Fruit fly (Drosophila melanogaster) whole organism, embryonic: ENCODE results near the gene sll.
A peak's percentile ranks its signal among the peaks of the same experiment; 100 is the strongest.

Experiments used
- CG11504 ChIP-seq: fragments of 200-800 bp; sonication (Bioruptor generic); optimal IDR thresholded peaks from 3 replicates; lab custom pipeline; 2019; ENCODE audit warnings: missing biosample characterization, mild to moderate bottlenecking, missing genetic modification characterization, moderate library complexity
- CG1233 ChIP-seq: fragments of 200-800 bp; sonication (Bioruptor generic); optimal IDR thresholded peaks from 4 replicates; lab custom pipeline; 2018; ENCODE audit warnings: missing biosample characterization, mild to moderate bottlenecking, missing genetic modification characterization
- CG13287 ChIP-seq: fragments of 200-800 bp; sonication (Bioruptor generic); IDR thresholded peaks from 2 replicates; pipeline ENCODE4 v1.3.6; 2022; ENCODE audit warnings: missing biosample characterization, missing genetic modification characterization; ENCODE audit not compliant: partially characterized antibody
- CG14860 ChIP-seq: fragments of 200-800 bp; sonication (Bioruptor generic); IDR thresholded peaks from 3 replicates; pipeline ENCODE4 v1.3.6; 2022; ENCODE audit warnings: missing biosample characterization, missing genetic modification characterization; ENCODE audit not compliant: partially characterized antibody
- CG15011 ChIP-seq: fragments of 200-800 bp; sonication (Bioruptor generic); optimal IDR thresholded peaks from 3 replicates; lab custom pipeline; 2018; ENCODE audit warnings: missing biosample characterization, mild to moderate bottlenecking, missing genetic modification characterization
- CG1529 ChIP-seq: fragments of 200-800 bp; sonication (Bioruptor generic); optimal IDR thresholded peaks from 3 replicates; lab custom pipeline; 2018; ENCODE audit warnings: missing biosample characterization, missing genetic modification characterization
- CG15479 ChIP-seq: fragments of 200-800 bp; sonication (Bioruptor generic); optimal IDR thresholded peaks from 3 replicates; lab custom pipeline; 2019; ENCODE audit warnings: missing biosample characterization, mild to moderate bottlenecking, missing genetic modification characterization, moderate library complexity
- CG18011 ChIP-seq: fragments of 200-800 bp; sonication (Bioruptor generic); optimal IDR thresholded peaks from 2 replicates; lab custom pipeline; 2017; ENCODE audit warnings: missing biosample characterization, missing genetic modification characterization, mild to moderate bottlenecking, moderate library complexity, missing genotype
- CG1832 ChIP-seq: fragments of 200-800 bp; sonication (Bioruptor generic); optimal IDR thresholded peaks from 2 replicates; lab custom pipeline; 2017; ENCODE audit warnings: missing biosample characterization, mild to moderate bottlenecking, missing genetic modification characterization, inconsistent platforms
- CG18476 ChIP-seq: fragments of 200-800 bp; sonication (Bioruptor generic); optimal IDR thresholded peaks from 2 replicates; lab custom pipeline; 2016; ENCODE audit warnings: missing biosample characterization, mild to moderate bottlenecking, missing genetic modification characterization
- CG2120 ChIP-seq: fragments of 200-800 bp; sonication (Bioruptor generic); optimal IDR thresholded peaks from 3 replicates; lab custom pipeline; 2016; ENCODE audit warnings: missing biosample characterization, missing genetic modification characterization
- CG31388 ChIP-seq: fragments of 200-800 bp; sonication (Bioruptor generic); optimal IDR thresholded peaks from 2 replicates; lab custom pipeline; 2016; ENCODE audit warnings: missing biosample characterization, missing genetic modification characterization
- CG32772 ChIP-seq: fragments of 200-800 bp; sonication (Bioruptor generic); IDR thresholded peaks from 2 replicates; pipeline ENCODE4 v1.3.6; 2022; ENCODE audit warnings: missing biosample characterization, missing genetic modification characterization
- CG33213 ChIP-seq: fragments of 200-800 bp; sonication (Bioruptor generic); optimal IDR thresholded peaks from 3 replicates; lab custom pipeline; 2016; ENCODE audit warnings: missing biosample characterization, missing genetic modification characterization
- CG7271 ChIP-seq: fragments of 200-800 bp; sonication (Bioruptor generic); optimal IDR thresholded peaks from 2 replicates; lab custom pipeline; 2018; ENCODE audit warnings: missing biosample characterization, mild to moderate bottlenecking, missing genetic modification characterization, moderate library complexity
- CG7987 ChIP-seq: fragments of 200-800 bp; sonication (Bioruptor generic); optimal IDR thresholded peaks from 2 replicates; lab custom pipeline; 2018; ENCODE audit warnings: missing biosample characterization, mild to moderate bottlenecking, missing genetic modification characterization, moderate library complexity
- CG8944 ChIP-seq: fragments of 200-800 bp; sonication (Bioruptor generic); optimal IDR thresholded peaks from 3 replicates; lab custom pipeline; 2016; ENCODE audit warnings: missing biosample characterization, missing genetic modification characterization
- CG9932 ChIP-seq: fragments of 200-800 bp; sonication (Bioruptor generic); IDR thresholded peaks from 2 replicates; pipeline ENCODE4 v1.3.6; 2022; ENCODE audit warnings: missing biosample characterization, missing genetic modification characterization
- Dip2 ChIP-seq: fragments of 200-800 bp; sonication (Bioruptor generic); IDR thresholded peaks from 2 replicates; pipeline ENCODE4 v1.3.6; 2022; ENCODE audit warnings: missing biosample characterization, missing genetic modification characterization
- Dll ChIP-seq: fragments of 200-800 bp; sonication (Bioruptor generic); IDR thresholded peaks from 4 replicates; pipeline ENCODE4 v1.3.6; 2022; ENCODE audit warnings: missing biosample characterization, missing genetic modification characterization; ENCODE audit not compliant: partially characterized antibody
- Dref ChIP-seq: fragments of 200-800 bp; sonication (Bioruptor generic); IDR thresholded peaks from 2 replicates; pipeline ENCODE4 v1.3.6; 2022; ENCODE audit warnings: missing biosample characterization, missing genetic modification characterization
- Ets97D ChIP-seq: fragments of 200-800 bp; sonication (Bioruptor generic); optimal IDR thresholded peaks from 3 replicates; lab custom pipeline; 2016; ENCODE audit warnings: missing biosample characterization, missing genetic modification characterization
- Fer1 ChIP-seq: fragments of 200-800 bp; sonication (Bioruptor generic); optimal IDR thresholded peaks from 2 replicates; lab custom pipeline; 2017; ENCODE audit warnings: missing biosample characterization, mild to moderate bottlenecking, missing genetic modification characterization
- H15 ChIP-seq: fragments of 200-800 bp; sonication (Bioruptor generic); IDR thresholded peaks from 3 replicates; pipeline ENCODE4 v1.3.6; 2022; ENCODE audit warnings: missing biosample characterization, missing genetic modification characterization
- HmgD ChIP-seq: fragments of 200-800 bp; sonication (Bioruptor generic); optimal IDR thresholded peaks from 3 replicates; lab custom pipeline; 2016; ENCODE audit warnings: missing biosample characterization, missing genetic modification characterization
- Pdp1 ChIP-seq, 2 experiments: fragments of 200-800 bp; sonication (Bioruptor generic); optimal IDR thresholded peaks; 3 replicates each; lab custom pipeline; 2016; ENCODE audit warnings: missing biosample characterization in 2 of 2, missing genetic modification characterization in 2 of 2, mild to moderate bottlenecking in 1 of 2, moderate library complexity in 1 of 2
- Sox102F ChIP-seq: fragments of 200-800 bp; sonication (Bioruptor generic); optimal IDR thresholded peaks from 2 replicates; lab custom pipeline; 2018; ENCODE audit warnings: missing biosample characterization, mild to moderate bottlenecking, missing genetic modification characterization, moderate library complexity
- Ssrp ChIP-seq: fragments of 200-800 bp; sonication (Bioruptor generic); optimal IDR thresholded peaks from 2 replicates; lab custom pipeline; 2018; ENCODE audit warnings: missing biosample characterization, mild to moderate bottlenecking, missing genetic modification characterization, moderate library complexity
- Trl ChIP-seq, 3 experiments: fragments of >200 bp in 2 of 3; fragments of 200-800 bp in 1 of 3; sonication (Bioruptor generic) in 1 of 3; optimal IDR thresholded peaks; 2 replicates in 1 of 3; 3 replicates in 2 of 3; lab custom pipeline; 2016 to 2017; ENCODE audit warnings: missing biosample characterization in 1 of 3, missing genetic modification characterization in 1 of 3
- Usf ChIP-seq: fragments of 200-800 bp; sonication (Bioruptor generic); optimal IDR thresholded peaks from 2 replicates; lab custom pipeline; 2017; ENCODE audit warnings: missing genotype, missing biosample characterization, missing genetic modification characterization
- ab ChIP-seq: fragments of 200-800 bp; sonication (Bioruptor generic); optimal IDR thresholded peaks from 2 replicates; lab custom pipeline; 2016; ENCODE audit warnings: missing biosample characterization, missing genetic modification characterization
- bsh ChIP-seq, 2 experiments: fragments of 200-800 bp; sonication (Bioruptor generic); optimal IDR thresholded peaks; 2 replicates each; lab custom pipeline; 2017 to 2018; ENCODE audit warnings: mild to moderate bottlenecking in 2 of 2, missing biosample characterization in 2 of 2, missing genetic modification characterization in 2 of 2, moderate library complexity in 1 of 2
- crc ChIP-seq: fragments of 200-800 bp; sonication (Bioruptor generic); optimal IDR thresholded peaks from 2 replicates; lab custom pipeline; 2016; ENCODE audit warnings: missing biosample characterization, missing genetic modification characterization
- da ChIP-seq: fragments of 200-800 bp; sonication (Bioruptor generic); optimal IDR thresholded peaks from 2 replicates; lab custom pipeline; 2016; ENCODE audit warnings: missing biosample characterization, missing genetic modification characterization
- dimm ChIP-seq: fragments of 200-800 bp; sonication (Bioruptor generic); IDR thresholded peaks from 2 replicates; pipeline ENCODE4 v1.3.6; 2022; ENCODE audit warnings: missing biosample characterization, missing genetic modification characterization
- klu ChIP-seq: fragments of 200-800 bp; sonication (Bioruptor generic); IDR thresholded peaks from 2 replicates; pipeline ENCODE4 v1.3.6; 2022; ENCODE audit warnings: missing biosample characterization, missing genetic modification characterization
- lbe ChIP-seq: fragments of 200-800 bp; sonication (Bioruptor generic); optimal IDR thresholded peaks from 2 replicates; lab custom pipeline; 2016; ENCODE audit warnings: missing biosample characterization, mild to moderate bottlenecking, missing genetic modification characterization
- mam ChIP-seq: fragments of 200-800 bp; sonication (Bioruptor generic); optimal IDR thresholded peaks from 3 replicates; lab custom pipeline; 2016; ENCODE audit warnings: missing biosample characterization, missing genetic modification characterization
- nom ChIP-seq: fragments of 200-800 bp; sonication (Bioruptor generic); optimal IDR thresholded peaks from 2 replicates; lab custom pipeline; 2017; ENCODE audit warnings: missing biosample characterization, missing genetic modification characterization, mild to moderate bottlenecking, moderate library complexity, missing genetic modification reagents
- p53 ChIP-seq: fragments of 200-800 bp; sonication (Bioruptor generic); optimal IDR thresholded peaks from 2 replicates; lab custom pipeline; 2016; ENCODE audit warnings: missing biosample characterization, missing genetic modification characterization
- pan ChIP-seq, 4 experiments: fragments of >200 bp in 3 of 4; fragments of 200-800 bp in 1 of 4; sonication (Bioruptor generic) in 1 of 4; optimal IDR thresholded peaks in 3 of 4; IDR thresholded peaks in 1 of 4; 2 replicates each; pipeline versions ENCODE4 v1.3.6 to Lab custom; 2017 to 2022; ENCODE audit warnings: missing biosample characterization in 2 of 4, missing genetic modification characterization in 2 of 4, mixed read lengths in 1 of 4
- seq ChIP-seq: fragments of 200-800 bp; sonication (Bioruptor generic); IDR thresholded peaks from 2 replicates; pipeline ENCODE4 v1.3.6; 2022; ENCODE audit warnings: missing biosample characterization, missing genetic modification characterization
- shn ChIP-seq: fragments of 200-800 bp; sonication (Bioruptor generic); optimal IDR thresholded peaks from 3 replicates; lab custom pipeline; 2016; ENCODE audit warnings: missing biosample characterization, missing genetic modification characterization
- twi ChIP-seq: fragments of 200-800 bp; optimal IDR thresholded peaks from 2 replicates; lab custom pipeline; 2019; ENCODE audit warnings: missing biosample characterization, mild to moderate bottlenecking, missing genetic modification characterization, moderate library complexity
- z ChIP-seq: fragments of 200-800 bp; sonication (Bioruptor generic); IDR thresholded peaks from 3 replicates; pipeline ENCODE4 v1.3.6; 2022; ENCODE audit warnings: missing biosample characterization, missing genetic modification characterization
- zf30C ChIP-seq: fragments of 200-800 bp; sonication (Bioruptor generic); optimal IDR thresholded peaks from 3 replicates; lab custom pipeline; 2018; ENCODE audit warnings: missing biosample characterization, mild to moderate bottlenecking, missing genetic modification characterization
- zfh2 ChIP-seq: fragments of 200-800 bp; sonication (Bioruptor generic); optimal IDR thresholded peaks from 2 replicates; lab custom pipeline; 2016; ENCODE audit warnings: missing biosample characterization, missing genetic modification characterization

The sll gene

dm6 chr3R:17646102-17647050, 40.5 kb downstream of the sll start (continued):
- TF ChIP-seq pan (optimal IDR thresholded peaks at IDR 0.05; lab: Kevin White, UChicago) (no peak), pan (GFP tag; optimal IDR thresholded peaks at IDR 0.05 in 1 of 2, IDR thresholded peaks at IDR 0.05 in 1 of 2) (no peak), Sox102F (GFP tag; lab: Kevin White, UChicago) (no peak), Dip2 (GFP tag; lab: Robert Waterston, UW) (no peak), CG14860 (GFP tag; lab: Robert Waterston, UW) (peak; percentile 54), lbe (GFP tag; lab: Kevin White, UChicago) (no peak), crc (GFP tag; lab: Kevin White, UChicago) (no peak), CG11504 (no peak), CG1832 (GFP tag; lab: Kevin White, UChicago) (no peak), klu (GFP tag; lab: Robert Waterston, UW) (no peak), H15 (GFP tag; lab: Robert Waterston, UW) (no peak), Ssrp (tag; lab: Kevin White, UChicago) (no peak), mam (no peak), dimm (GFP tag; lab: Robert Waterston, UW) (no peak), CG33213 (GFP tag; lab: Kevin White, UChicago) (no peak), CG31388 (GFP tag; lab: Kevin White, UChicago) (no peak), Dref (no peak), z (GFP tag; lab: Robert Waterston, UW) (0 out of 3 replicates have a peak, but pooled peaks have one; percentile 21), Fer1 (GFP tag; lab: Kevin White, UChicago) (no peak), CG1233 (GFP tag; lab: Kevin White, UChicago) (no peak), bsh (GFP tag; optimal IDR thresholded peaks at IDR 0.05; lab: Kevin White, UChicago) (no peak), Pdp1 (GFP tag; optimal IDR thresholded peaks at IDR 0.05; lab: Kevin White, UChicago) (peak; percentile 19 to 95), CG15479 (GFP tag; lab: Kevin White, UChicago) (no peak), CG7987 (GFP tag; lab: Kevin White, UChicago) (no peak), CG18011 (no peak), Trl (optimal IDR thresholded peaks at IDR 0.05; lab: Kevin White, UChicago) (no peak), Trl (GFP tag; optimal IDR thresholded peaks at IDR 0.05; lab: Kevin White, UChicago) (no peak), nom (GFP tag; lab: Kevin White, UChicago) (no peak), da (GFP tag; lab: Kevin White, UChicago) (no peak), CG7271 (no peak), shn (GFP tag; lab: Kevin White, UChicago) (no peak), CG2120 (GFP tag; lab: Kevin White, UChicago) (peak; percentile 12), twi (tag; lab: Kevin White, UChicago) (no peak), zf30C (GFP tag; lab: Kevin White, UChicago) (no peak), CG9932 (GFP tag; lab: Robert Waterston, UW) (peak; percentile 46; the same call in 1 of the 2 replicates), Ets97D (GFP tag; lab: Kevin White, UChicago) (peak; percentile 6), CG15011 (no peak), seq (GFP tag; lab: Robert Waterston, UW) (no peak), CG13287 (GFP tag; lab: Robert Waterston, UW) (peak; percentile 39; the same call in 1 of the 2 replicates), Usf (no peak), CG8944 (GFP tag; lab: Kevin White, UChicago) (no peak), CG32772 (no peak), zfh2 (GFP tag; lab: Kevin White, UChicago) (no peak), ab (GFP tag; lab: Kevin White, UChicago) (no peak), CG1529 (GFP tag; lab: Kevin White, UChicago) (no peak), p53 (GFP tag; lab: Kevin White, UChicago) (no peak), Dll (GFP tag; lab: Robert Waterston, UW) (peak; percentile 55; the same call in 2 of the 4 replicates), HmgD (GFP tag; lab: Kevin White, UChicago) (no peak), CG18476 (GFP tag; lab: Kevin White, UChicago) (no peak)
